Worm (Caenorhabditis elegans) whole organism, late embryonic: ENCODE data around the gene pod-2.

Experiments
- K09A11.1 ChIP-seq: sonication (generic microtip); optimal IDR thresholded peaks from 2 replicates; lab custom pipeline; 2017; ENCODE audit warnings: antibody characterized with exemption, mild to moderate bottlenecking, missing genetic modification characterization, missing compliant biosample characterization; ENCODE audit not compliant: insufficient read depth
- ama-1 ChIP-seq: fragments of 150-350 bp; optimal IDR thresholded peaks from 2 replicates; lab custom pipeline; 2014
- ceh-9 ChIP-seq: sonication (generic microtip); optimal IDR thresholded peaks from 2 replicates; lab custom pipeline; 2016; ENCODE audit warnings: mild to moderate bottlenecking, missing genetic modification characterization, inconsistent platforms, missing compliant biosample characterization
- dve-1 ChIP-seq: sonication (generic microtip); optimal IDR thresholded peaks from 2 replicates; lab custom pipeline; 2017; ENCODE audit warnings: antibody characterized with exemption, mild to moderate bottlenecking, missing genetic modification characterization, missing compliant biosample characterization
- fkh-10 ChIP-seq: fragments of 150-350 bp; optimal IDR thresholded peaks from 2 replicates; lab custom pipeline; 2014; ENCODE audit warnings: missing biosample characterization, missing genetic modification reagents, missing genetic modification characterization
- mec-3 ChIP-seq: sonication (generic microtip); optimal IDR thresholded peaks from 2 replicates; lab custom pipeline; 2016; ENCODE audit warnings: borderline replicate concordance, missing genetic modification characterization, missing compliant biosample characterization
- pag-3 ChIP-seq: sonication (generic microtip); optimal IDR thresholded peaks from 2 replicates; lab custom pipeline; 2016; ENCODE audit warnings: missing compliant biosample characterization, missing genetic modification characterization, borderline replicate concordance
- sox-2 ChIP-seq: fragments of 200-800 bp; sonication (Bioruptor generic); IDR thresholded peaks from 2 replicates; pipeline ENCODE4 v1.3.6; 2022; ENCODE audit warnings: missing genetic modification reagents, missing genetic modification characterization, missing compliant biosample characterization
- tbx-2 ChIP-seq: sonication (generic microtip); optimal IDR thresholded peaks from 2 replicates; lab custom pipeline; 2016; ENCODE audit warnings: missing genetic modification characterization, missing compliant biosample characterization
- tbx-7 ChIP-seq: sonication (generic microtip); optimal IDR thresholded peaks from 2 replicates; lab custom pipeline; 2016; ENCODE audit warnings: missing genotype, missing genetic modification characterization, missing compliant biosample characterization
- unc-3 ChIP-seq, 2 experiments: fragments of 200-800 bp in 1 of 2; sonication (Bioruptor generic) in 1 of 2; sonication (generic microtip) in 1 of 2; conservative IDR thresholded peaks in 1 of 2; optimal IDR thresholded peaks in 1 of 2; 2 replicates each; pipeline versions ENCODE4 v1.3.6 to Lab custom; 2016 to 2022; ENCODE audit warnings: missing compliant biosample characterization in 2 of 2, missing genetic modification characterization in 2 of 2, missing genetic modification reagents in 1 of 2
- unc-86 ChIP-seq: sonication (generic microtip); optimal IDR thresholded peaks from 2 replicates; lab custom pipeline; 2016; ENCODE audit warnings: missing genetic modification characterization, missing compliant biosample characterization

ce11 chrII:1104409-1104808 lies 32.2 kb upstream of the pod-2 start, which contains the start of gene T13B5.9:
- TF ChIP-seq tbx-7 (tag; lab: Kevin White, UChicago), result no peak
- no peak for TF ChIP-seq K09A11.1 (tag; lab: Kevin White, UChicago)
- no peak for TF ChIP-seq tbx-2
- no peak for TF ChIP-seq unc-86 (tag; lab: Kevin White, UChicago)
- no peak for TF ChIP-seq sox-2
- no peak for TF ChIP-seq pag-3 (tag; lab: Kevin White, UChicago)
- TF ChIP-seq ama-1, result no peak
- no peak for TF ChIP-seq ceh-9
- TF ChIP-seq mec-3 (tag; lab: Kevin White, UChicago), result no peak
- TF ChIP-seq dve-1, result no peak
- no peak for TF ChIP-seq unc-3 (GFP tag; conservative IDR thresholded peaks at IDR 0.05; lab: Robert Waterston, UW)
- TF ChIP-seq unc-3 (tag; optimal IDR thresholded peaks at IDR 0.05; lab: Kevin White, UChicago), result no peak
- TF ChIP-seq fkh-10 (GFP tag; lab: Kevin White, UChicago), result no peak
